Worm (Caenorhabditis elegans) whole organism, late embryonic: ENCODE data around the gene ttr-50.
A peak's percentile ranks its signal among the peaks of the same experiment; 100 is the strongest.

Experiments used
- C08G9.2 ChIP-seq: sonication (generic microtip); optimal IDR thresholded peaks from 2 replicates; lab custom pipeline; 2016; ENCODE audit warnings: mild to moderate bottlenecking, missing genetic modification characterization, moderate library complexity, missing compliant biosample characterization
- C38D4.7 ChIP-seq: fragments of 200-800 bp; sonication (Bioruptor generic); optimal IDR thresholded peaks from 2 replicates; lab custom pipeline; 2018; ENCODE audit warnings: mild to moderate bottlenecking, missing genetic modification characterization, moderate library complexity, missing compliant biosample characterization
- F13H6.1 ChIP-seq: sonication (generic microtip); optimal IDR thresholded peaks from 2 replicates; lab custom pipeline; 2016; ENCODE audit warnings: missing genetic modification characterization, missing compliant biosample characterization
- K02D7.2 ChIP-seq: sonication (generic microtip); optimal IDR thresholded peaks from 2 replicates; lab custom pipeline; 2017; ENCODE audit warnings: mild to moderate bottlenecking, missing genetic modification characterization, missing compliant biosample characterization
- K09A11.1 ChIP-seq: sonication (generic microtip); optimal IDR thresholded peaks from 2 replicates; lab custom pipeline; 2017; ENCODE audit warnings: antibody characterized with exemption, mild to moderate bottlenecking, missing genetic modification characterization, missing compliant biosample characterization; ENCODE audit not compliant: insufficient read depth
- T23F11.4 ChIP-seq: fragments of 200-800 bp; sonication (Bioruptor generic); optimal IDR thresholded peaks from 2 replicates; lab custom pipeline; 2018; ENCODE audit warnings: mild to moderate bottlenecking, missing genetic modification characterization, missing compliant biosample characterization
- Y22D7AL.16 ChIP-seq: sonication (generic microtip); optimal IDR thresholded peaks from 2 replicates; lab custom pipeline; 2016; ENCODE audit warnings: missing genetic modification characterization, missing compliant biosample characterization
- ahr-1 ChIP-seq: sonication (generic microtip); optimal IDR thresholded peaks from 2 replicates; lab custom pipeline; 2016; ENCODE audit warnings: missing genetic modification characterization, missing compliant biosample characterization
- ceh-18 ChIP-seq: sonication (generic microtip); optimal IDR thresholded peaks from 2 replicates; lab custom pipeline; 2016; ENCODE audit warnings: missing genetic modification characterization, missing compliant biosample characterization
- ceh-2 ChIP-seq: sonication (generic microtip); optimal IDR thresholded peaks from 2 replicates; lab custom pipeline; 2016; ENCODE audit warnings: missing genotype, missing genetic modification characterization, missing compliant biosample characterization
- ceh-24 ChIP-seq: sonication (generic microtip); optimal IDR thresholded peaks from 2 replicates; lab custom pipeline; 2016; ENCODE audit warnings: mild to moderate bottlenecking, missing genetic modification characterization, missing compliant biosample characterization
- ceh-31 ChIP-seq: sonication (generic microtip); optimal IDR thresholded peaks from 2 replicates; lab custom pipeline; 2016; ENCODE audit warnings: missing genetic modification characterization, missing compliant biosample characterization
- ceh-34 ChIP-seq: sonication (generic microtip); optimal IDR thresholded peaks from 2 replicates; lab custom pipeline; 2016; ENCODE audit warnings: mild to moderate bottlenecking, missing genetic modification characterization, missing compliant biosample characterization
- ceh-48 ChIP-seq: sonication (generic microtip); optimal IDR thresholded peaks from 2 replicates; lab custom pipeline; 2016; ENCODE audit warnings: missing genetic modification characterization, inconsistent platforms, missing compliant biosample characterization
- ceh-9 ChIP-seq: sonication (generic microtip); optimal IDR thresholded peaks from 2 replicates; lab custom pipeline; 2016; ENCODE audit warnings: mild to moderate bottlenecking, missing genetic modification characterization, inconsistent platforms, missing compliant biosample characterization
- che-1 ChIP-seq: sonication (generic microtip); optimal IDR thresholded peaks from 2 replicates; lab custom pipeline; 2016; ENCODE audit warnings: mild to moderate bottlenecking, missing genetic modification characterization, missing compliant biosample characterization
- dmd-4 ChIP-seq: sonication (generic microtip); optimal IDR thresholded peaks from 2 replicates; lab custom pipeline; 2016; ENCODE audit warnings: borderline replicate concordance, missing genetic modification characterization, missing compliant biosample characterization
- dve-1 ChIP-seq: sonication (generic microtip); optimal IDR thresholded peaks from 2 replicates; lab custom pipeline; 2017; ENCODE audit warnings: antibody characterized with exemption, mild to moderate bottlenecking, missing genetic modification characterization, missing compliant biosample characterization
- elt-2 ChIP-seq: sonication (generic microtip); optimal IDR thresholded peaks from 2 replicates; lab custom pipeline; 2016; ENCODE audit warnings: missing genetic modification reagents, missing genetic modification characterization, missing compliant biosample characterization
- ets-4 ChIP-seq: sonication (generic microtip); optimal IDR thresholded peaks from 2 replicates; lab custom pipeline; 2016; ENCODE audit warnings: missing genetic modification characterization, missing compliant biosample characterization
- eyg-1 ChIP-seq: sonication (generic microtip); optimal IDR thresholded peaks from 2 replicates; lab custom pipeline; 2016; ENCODE audit warnings: missing genotype, missing genetic modification characterization, missing compliant biosample characterization
- fax-1 ChIP-seq: sonication (generic microtip); optimal IDR thresholded peaks from 2 replicates; lab custom pipeline; 2016; ENCODE audit warnings: missing genotype, missing genetic modification characterization, missing compliant biosample characterization
- fkh-10 ChIP-seq: fragments of 150-350 bp; optimal IDR thresholded peaks from 2 replicates; lab custom pipeline; 2014; ENCODE audit warnings: missing biosample characterization, missing genetic modification reagents, missing genetic modification characterization
- gmeb-2 ChIP-seq: sonication (generic microtip); optimal IDR thresholded peaks from 2 replicates; lab custom pipeline; 2016; ENCODE audit warnings: missing genetic modification characterization, inconsistent platforms, missing compliant biosample characterization
- hlh-13 ChIP-seq: fragments of 200-800 bp; sonication (Bioruptor generic); optimal IDR thresholded peaks from 2 replicates; lab custom pipeline; 2018; ENCODE audit warnings: mild to moderate bottlenecking, missing genetic modification characterization, missing compliant biosample characterization
- hlh-30 ChIP-seq: sonication (generic microtip); optimal IDR thresholded peaks from 2 replicates; lab custom pipeline; 2017; ENCODE audit warnings: antibody characterized with exemption, missing genetic modification characterization, missing compliant biosample characterization; ENCODE audit not compliant: insufficient read depth
- hlh-8 ChIP-seq: sonication (generic microtip); optimal IDR thresholded peaks from 2 replicates; lab custom pipeline; 2016; ENCODE audit warnings: missing genotype, missing genetic modification characterization, missing compliant biosample characterization
- lim-6 ChIP-seq: sonication (generic microtip); optimal IDR thresholded peaks from 2 replicates; lab custom pipeline; 2016; ENCODE audit warnings: missing genetic modification characterization, missing compliant biosample characterization
- mec-3 ChIP-seq: sonication (generic microtip); optimal IDR thresholded peaks from 2 replicates; lab custom pipeline; 2016; ENCODE audit warnings: borderline replicate concordance, missing genetic modification characterization, missing compliant biosample characterization
- npax-4 ChIP-seq: sonication (generic microtip); optimal IDR thresholded peaks from 2 replicates; lab custom pipeline; 2016; ENCODE audit warnings: missing genetic modification characterization, missing compliant biosample characterization
- odd-2 ChIP-seq: sonication (generic microtip); optimal IDR thresholded peaks from 2 replicates; lab custom pipeline; 2017; ENCODE audit warnings: antibody characterized with exemption, mild to moderate bottlenecking, missing genetic modification characterization, missing compliant biosample characterization
- pag-3 ChIP-seq: sonication (generic microtip); optimal IDR thresholded peaks from 2 replicates; lab custom pipeline; 2016; ENCODE audit warnings: missing compliant biosample characterization, missing genetic modification characterization, borderline replicate concordance
- pha-4 ChIP-seq: fragments of 150-350 bp; optimal IDR thresholded peaks from 2 replicates; lab custom pipeline; 2018; ENCODE audit warnings: missing biosample characterization, missing genetic modification reagents, missing genetic modification characterization
- pqm-1 ChIP-seq: sonication (generic microtip); optimal IDR thresholded peaks from 2 replicates; lab custom pipeline; 2016; ENCODE audit warnings: missing genetic modification characterization, missing compliant biosample characterization
- pros-1 ChIP-seq: fragments of 150-350 bp; optimal IDR thresholded peaks from 2 replicates; lab custom pipeline; 2014; ENCODE audit warnings: missing biosample characterization, missing genetic modification reagents, missing genetic modification characterization
- ref-2 ChIP-seq: sonication (generic microtip); optimal IDR thresholded peaks from 2 replicates; lab custom pipeline; 2016; ENCODE audit warnings: missing genetic modification characterization, missing compliant biosample characterization
- sdc-2 ChIP-seq: sonication (generic microtip); optimal IDR thresholded peaks from 2 replicates; lab custom pipeline; 2016; ENCODE audit warnings: missing genotype, missing genetic modification characterization, missing compliant biosample characterization
- sox-2 ChIP-seq: fragments of 200-800 bp; sonication (Bioruptor generic); IDR thresholded peaks from 2 replicates; pipeline ENCODE4 v1.3.6; 2022; ENCODE audit warnings: missing genetic modification reagents, missing genetic modification characterization, missing compliant biosample characterization
- sox-4 ChIP-seq: sonication (generic microtip); optimal IDR thresholded peaks from 2 replicates; lab custom pipeline; 2017; ENCODE audit warnings: mild to moderate bottlenecking, missing genetic modification characterization, inconsistent platforms, missing compliant biosample characterization
- tbx-2 ChIP-seq: sonication (generic microtip); optimal IDR thresholded peaks from 2 replicates; lab custom pipeline; 2016; ENCODE audit warnings: missing genetic modification characterization, missing compliant biosample characterization
- ttx-3 ChIP-seq: sonication (generic microtip); optimal IDR thresholded peaks from 2 replicates; lab custom pipeline; 2016; ENCODE audit warnings: missing genetic modification reagents, missing genetic modification characterization, missing compliant biosample characterization
- zip-5 ChIP-seq: sonication (generic microtip); optimal IDR thresholded peaks from 2 replicates; lab custom pipeline; 2016; ENCODE audit warnings: missing genetic modification characterization, missing compliant biosample characterization

Gene ttr-50

ce11 chrIV:11645354-11645753 lies 4.5 kb upstream of the ttr-50 start:
- no peak for TF ChIP-seq zip-5 (tag; lab: Kevin White, UChicago)
- peak; percentile 17 for TF ChIP-seq elt-2 (tag; lab: Kevin White, UChicago)
- TF ChIP-seq hlh-13 (GFP tag; lab: Kevin White, UChicago) = no peak

ce11 chrIV:11644705-11645104 lies 3.9 kb upstream of the ttr-50 start:
- TF ChIP-seq K02D7.2 (tag; lab: Kevin White, UChicago) (no peak), hlh-30 (no peak), ceh-24 (no peak), dve-1 (tag; lab: Kevin White, UChicago) (no peak)

DNA sequence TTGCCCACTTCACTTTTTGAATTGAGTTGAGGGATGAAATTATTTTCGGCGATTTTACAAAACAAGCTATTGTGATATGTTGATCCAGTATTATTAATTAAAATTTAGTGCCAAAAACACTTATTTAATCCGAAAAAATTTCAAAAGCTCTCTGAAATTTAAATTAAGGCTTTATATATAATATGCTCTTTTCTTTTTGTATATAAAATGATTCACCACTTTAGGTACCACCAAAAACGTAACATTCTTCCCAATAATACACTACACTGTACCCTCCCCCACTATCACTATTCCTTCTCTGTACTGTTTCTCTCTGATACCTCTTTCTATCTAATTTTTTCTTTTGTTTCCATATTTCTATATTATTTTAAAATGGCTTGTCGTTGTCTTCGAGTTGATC lies 3.0 kb upstream of the ttr-50 start, which contains the start of gene prx-2:
prx-2 (plus strand) TSS at position 301 of the 400 bp plus-strand sequence.
- TF ChIP-seq sox-4 (tag; lab: Kevin White, UChicago) (no peak), odd-2 (tag; lab: Kevin White, UChicago) (no peak), F13H6.1 (tag; lab: Kevin White, UChicago) (no peak), ttx-3 (tag; lab: Kevin White, UChicago) (no peak), pag-3 (tag; lab: Kevin White, UChicago) (no peak), Y22D7AL.16 (tag; lab: Kevin White, UChicago) (no peak), ceh-31 (tag; lab: Kevin White, UChicago) (no peak), mec-3 (tag; lab: Kevin White, UChicago) (no peak), C38D4.7 (GFP tag; lab: Kevin White, UChicago) (no peak), T23F11.4 (GFP tag; lab: Kevin White, UChicago) (no peak)

ce11 chrIV:11641802-11642201 lies 987 bp upstream of the ttr-50 start, which contains the start of gene ZK809.1:
TSS of gene ZK809.1 (plus strand) at chrIV:11642102.
- TF ChIP-seq pros-1 (tag; lab: Kevin White, UChicago) (no peak), ahr-1 (tag; lab: Kevin White, UChicago) (no peak), pqm-1 (tag; lab: Kevin White, UChicago) (no peak), eyg-1 (tag; lab: Kevin White, UChicago) (no peak), tbx-2 (no peak), ets-4 (tag; lab: Kevin White, UChicago) (no peak), ceh-2 (tag; lab: Kevin White, UChicago) (no peak), ceh-31 (tag; lab: Kevin White, UChicago) (no peak), gmeb-2 (tag; lab: Kevin White, UChicago) (no peak), C38D4.7 (GFP tag; lab: Kevin White, UChicago) (no peak), sox-2 (GFP tag; lab: Robert Waterston, UW) (no peak), ref-2 (tag; lab: Kevin White, UChicago) (no peak), K09A11.1 (tag; lab: Kevin White, UChicago) (no peak), dmd-4 (no peak), pag-3 (tag; lab: Kevin White, UChicago) (no peak), zip-5 (tag; lab: Kevin White, UChicago) (no peak), npax-4 (tag; lab: Kevin White, UChicago) (no peak), ceh-48 (tag; lab: Kevin White, UChicago) (no peak)

DNA sequence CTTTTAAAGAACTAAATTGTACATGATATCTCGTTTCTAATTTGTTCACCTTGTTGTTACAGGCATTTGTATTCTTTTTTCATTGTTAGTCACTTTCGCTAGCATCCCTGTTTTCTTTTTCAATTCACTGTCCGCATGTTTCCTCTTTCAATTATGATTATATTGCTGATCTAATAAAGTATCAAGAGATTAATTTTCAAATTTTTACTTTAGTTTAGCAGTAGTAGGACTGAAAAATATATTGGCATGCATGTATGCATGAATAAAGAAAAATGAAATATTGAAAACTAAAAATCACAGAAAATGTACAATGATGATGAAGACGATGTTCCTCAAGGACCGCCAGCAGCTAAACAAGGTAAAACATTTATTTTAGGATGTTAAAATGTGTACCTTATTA lies 2.8 kb downstream of the ttr-50 start, which contains the start of gene rbm-17:
rbm-17 (plus strand) TSS at position 301 of the 400 bp plus-strand sequence.
- no peak for TF ChIP-seq ceh-9
- no peak for TF ChIP-seq ceh-24
- no peak for TF ChIP-seq fkh-10 (GFP tag; lab: Kevin White, UChicago)
- no peak for TF ChIP-seq hlh-30
- TF ChIP-seq C08G9.2 (tag; lab: Kevin White, UChicago) = no peak
- TF ChIP-seq elt-2 (tag; lab: Kevin White, UChicago) = no peak
- no peak for TF ChIP-seq lim-6
- TF ChIP-seq sdc-2 (tag; lab: Kevin White, UChicago) = no peak
- TF ChIP-seq hlh-8 = no peak
- no peak for TF ChIP-seq pqm-1 (tag; lab: Kevin White, UChicago)
- no peak for TF ChIP-seq ceh-18
- TF ChIP-seq ceh-34 = no peak
- no peak for TF ChIP-seq pag-3 (tag; lab: Kevin White, UChicago)
- TF ChIP-seq che-1 (tag; lab: Kevin White, UChicago) = no peak
- no peak for TF ChIP-seq pha-4 (tag; lab: Kevin White, UChicago)
- no peak for TF ChIP-seq fax-1
